Worm (Caenorhabditis elegans): ENCODE results near the gene F56A8.3.

F56A8.3 gene

DNA sequence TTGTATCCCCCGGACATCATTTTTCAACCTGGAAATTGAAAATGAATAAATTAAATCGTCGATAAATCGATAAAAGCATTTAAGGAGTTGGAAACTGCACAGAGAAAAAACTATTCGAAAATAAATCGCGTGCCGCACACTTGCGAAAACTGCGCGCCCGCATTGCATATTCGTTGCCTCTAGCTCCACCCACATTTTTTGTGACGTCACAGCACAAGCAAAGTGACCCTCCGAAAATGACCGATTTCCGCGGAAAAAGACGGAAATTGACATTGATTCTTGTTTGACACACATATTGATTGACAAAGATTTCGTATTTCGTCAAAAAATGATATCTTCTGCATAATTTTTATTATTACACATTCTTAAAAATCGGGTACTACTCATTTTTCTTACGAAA is 12.2 kb downstream of the F56A8.3 start, which contains the start of gene cpf-2 (continued):
- no peak for TF ChIP-seq pqm-1 (tag; optimal IDR thresholded peaks at IDR 0.05)
- TF ChIP-seq nhr-84 (tag; optimal IDR thresholded peaks at IDR 0.05), result no peak
- TF ChIP-seq unc-62 (GFP tag; optimal IDR thresholded peaks at IDR 0.05), result no peak
- no peak for TF ChIP-seq mef-2 (tag; optimal IDR thresholded peaks at IDR 0.05)
- peak; percentile 46 for TF ChIP-seq F16B12.6 (tag; optimal IDR thresholded peaks at IDR 0.05)
- TF ChIP-seq ets-5 (GFP tag; IDR thresholded peaks at IDR 0.05), result no peak
- peak; percentile 54 for TF ChIP-seq ztf-4 (tag; optimal IDR thresholded peaks at IDR 0.05)
- no peak for TF ChIP-seq C34B4.2 (tag; optimal IDR thresholded peaks at IDR 0.05)
- TF ChIP-seq ceh-88 (GFP tag; IDR thresholded peaks at IDR 0.05), result peak; percentile 27; the same call in 1 of the 2 replicates
- no peak for TF ChIP-seq pag-3 (tag; optimal IDR thresholded peaks at IDR 0.05; ENCODE audit: borderline replicate concordance, insufficient read depth)
- TF ChIP-seq nhr-47 (tag; optimal IDR thresholded peaks at IDR 0.05), result peak; percentile 87
- TF ChIP-seq tbx-2 (tag; optimal IDR thresholded peaks at IDR 0.05), result peak; percentile 83
- peak; percentile 84 for TF ChIP-seq swsn-7 (tag; optimal IDR thresholded peaks at IDR 0.05)
- TF ChIP-seq Y116A8C.19 (tag; optimal IDR thresholded peaks at IDR 0.05; ENCODE audit: borderline replicate concordance), result no peak
- TF ChIP-seq efl-3 (GFP tag; optimal IDR thresholded peaks at IDR 0.05), result no peak
- no peak for TF ChIP-seq nhr-237 (tag; optimal IDR thresholded peaks at IDR 0.05)
- no peak for TF ChIP-seq unc-30 (tag; optimal IDR thresholded peaks at IDR 0.05)
- peak; percentile 50 for TF ChIP-seq C04F5.9 (tag; optimal IDR thresholded peaks at IDR 0.05)
- peak; percentile 78 for TF ChIP-seq snpc-4 (tag; optimal IDR thresholded peaks at IDR 0.05)
- peak; percentile 30 for TF ChIP-seq fkh-10 (GFP tag; optimal IDR thresholded peaks at IDR 0.05)
- TF ChIP-seq nhr-76 (tag; optimal IDR thresholded peaks at IDR 0.05), result peak; percentile 87
- peak; percentile 80 for TF ChIP-seq skn-1 (tag; optimal IDR thresholded peaks at IDR 0.05)
- TF ChIP-seq fkh-8 (tag; optimal IDR thresholded peaks at IDR 0.05), result peak; percentile 80
- peak; percentile 26 for TF ChIP-seq pax-3 (tag; optimal IDR thresholded peaks at IDR 0.05)
- TF ChIP-seq sox-4 (tag; optimal IDR thresholded peaks at IDR 0.05), result peak; percentile 42
- peak; percentile 37; the same call in 1 of the 2 replicates for TF ChIP-seq unc-98 (GFP tag; IDR thresholded peaks at IDR 0.05)
- peak in 1 of 2 experiments; percentile 58 for TF ChIP-seq mdl-1 (tag; optimal IDR thresholded peaks at IDR 0.05)
- peak; percentile 91 for TF ChIP-seq nhr-85 (tag)
- peak; percentile 31 for TF ChIP-seq ceh-90 (tag; optimal IDR thresholded peaks at IDR 0.05)
- TF ChIP-seq ceh-63 (GFP tag; optimal IDR thresholded peaks at IDR 0.05), result no peak
- TF ChIP-seq ama-1 (optimal IDR thresholded peaks at IDR 0.05), result no peak
- no peak for TF ChIP-seq fos-1 (tag; optimal IDR thresholded peaks at IDR 0.05)
- no peak for TF ChIP-seq zag-1 (tag; optimal IDR thresholded peaks at IDR 0.05)
- TF ChIP-seq dsc-1 (tag; optimal IDR thresholded peaks at IDR 0.05), result peak; percentile 86
- peak; percentile 80 for TF ChIP-seq lsy-2 (tag; optimal IDR thresholded peaks at IDR 0.05)
- peak; percentile 62 for TF ChIP-seq blmp-1 (tag; optimal IDR thresholded peaks at IDR 0.05)
- TF ChIP-seq unc-86 (tag; optimal IDR thresholded peaks at IDR 0.05), result peak; percentile 86
- TF ChIP-seq sptf-1 (tag; optimal IDR thresholded peaks at IDR 0.05), result no peak
- TF ChIP-seq hlh-17 (GFP tag; optimal IDR thresholded peaks at IDR 0.05; ENCODE audit: borderline replicate concordance), result no peak
- TF ChIP-seq aha-1 (tag; optimal IDR thresholded peaks at IDR 0.05), result no peak
- peak; percentile 91 for TF ChIP-seq nhr-71 (tag; optimal IDR thresholded peaks at IDR 0.05)
- peak; percentile 30 for TF ChIP-seq zip-4 (GFP tag; optimal IDR thresholded peaks at IDR 0.05)
- TF ChIP-seq mep-1 (tag; optimal IDR thresholded peaks at IDR 0.05), result peak; percentile 49
- peak; percentile 74 for TF ChIP-seq lin-14 (GFP tag; optimal IDR thresholded peaks at IDR 0.05)
- TF ChIP-seq alr-1 (tag; optimal IDR thresholded peaks at IDR 0.05; ENCODE audit: borderline replicate concordance), result no peak
- no peak for TF ChIP-seq aly-2 (tag; optimal IDR thresholded peaks at IDR 0.05)
- TF ChIP-seq nhr-90 (tag; optimal IDR thresholded peaks at IDR 0.05; ENCODE audit: poor library complexity), result peak; percentile 84
- peak; percentile 77 to 80 for TF ChIP-seq efl-1 (optimal IDR thresholded peaks at IDR 0.05)
- peak; percentile 73 to 97 for TF ChIP-seq efl-1 (GFP tag; optimal IDR thresholded peaks at IDR 0.05 in 1 of 2)
- TF ChIP-seq nhr-77 (tag; optimal IDR thresholded peaks at IDR 0.05), result peak; percentile 13
- TF ChIP-seq mab-9 (GFP tag; IDR thresholded peaks at IDR 0.05), result peak; percentile 62
- peak; percentile 73 for TF ChIP-seq nhr-19 (GFP tag; conservative IDR thresholded peaks at IDR 0.05)
- TF ChIP-seq ceh-8 (GFP tag; optimal IDR thresholded peaks at IDR 0.05), result no peak
- peak; percentile 70 for TF ChIP-seq grh-1 (GFP tag; IDR thresholded peaks at IDR 0.05)
- TF ChIP-seq tlp-1 (tag; optimal IDR thresholded peaks at IDR 0.05), result no peak
